Worm (Caenorhabditis elegans) whole organism, mixed stage, embryonic: ENCODE measurements around the gene C51E3.6.

Experiments
- M03D4.4 ChIP-seq: sonication (generic microtip); optimal IDR thresholded peaks from 2 replicates; lab custom pipeline; 2017; ENCODE audit warnings: mild to moderate bottlenecking, missing genetic modification characterization, missing compliant biosample characterization
- bed-3 ChIP-seq: fragments of 200-800 bp; sonication (Bioruptor generic); optimal IDR thresholded peaks from 3 replicates; lab custom pipeline; 2018; ENCODE audit warnings: mild to moderate bottlenecking, missing genetic modification characterization, moderate library complexity, missing compliant biosample characterization
- blmp-1 ChIP-seq: fragments of 150-350 bp; optimal IDR thresholded peaks from 2 replicates; lab custom pipeline; 2014; ENCODE audit warnings: missing biosample characterization, missing genetic modification characterization
- ceh-39 ChIP-seq: fragments of 150-350 bp; optimal IDR thresholded peaks from 2 replicates; lab custom pipeline; 2014; ENCODE audit warnings: missing biosample characterization, missing genetic modification characterization
- ceh-43 ChIP-seq: fragments of 200-800 bp; sonication (Bioruptor generic); optimal IDR thresholded peaks from 2 replicates; lab custom pipeline; 2018; ENCODE audit warnings: mild to moderate bottlenecking, missing genetic modification characterization, moderate library complexity, missing compliant biosample characterization
- ces-1 ChIP-seq: fragments of 150-350 bp; optimal IDR thresholded peaks from 2 replicates; lab custom pipeline; 2014; ENCODE audit warnings: missing biosample characterization, missing genetic modification reagents, missing genetic modification characterization
- cnd-1 ChIP-seq: fragments of 200-800 bp; sonication (Bioruptor generic); optimal IDR thresholded peaks from 2 replicates; lab custom pipeline; 2018; ENCODE audit warnings: mild to moderate bottlenecking, missing genetic modification characterization, missing compliant biosample characterization
- drap-1 ChIP-seq: fragments of 200-800 bp; sonication (Bioruptor generic); optimal IDR thresholded peaks from 3 replicates; lab custom pipeline; 2018; ENCODE audit warnings: mild to moderate bottlenecking, missing genetic modification characterization, missing compliant biosample characterization
- elt-3 ChIP-seq: fragments of 150-350 bp; optimal IDR thresholded peaks from 2 replicates; lab custom pipeline; 2014; ENCODE audit warnings: missing biosample characterization, missing genetic modification characterization
- flh-1 ChIP-seq: fragments of 200-800 bp; sonication (Bioruptor generic); optimal IDR thresholded peaks from 2 replicates; lab custom pipeline; 2018; ENCODE audit warnings: mild to moderate bottlenecking, missing genetic modification characterization, moderate library complexity, missing compliant biosample characterization
- ham-2 ChIP-seq: fragments of 200-800 bp; sonication (Bioruptor generic); optimal IDR thresholded peaks from 2 replicates; lab custom pipeline; 2018; ENCODE audit warnings: mild to moderate bottlenecking, missing genetic modification characterization, missing compliant biosample characterization
- lin-13 ChIP-seq: fragments of 150-350 bp; optimal IDR thresholded peaks from 2 replicates; lab custom pipeline; 2014; ENCODE audit warnings: missing biosample characterization, missing genetic modification characterization
- lin-32 ChIP-seq: fragments of 200-800 bp; sonication (Bioruptor generic); optimal IDR thresholded peaks from 2 replicates; lab custom pipeline; 2018; ENCODE audit warnings: mild to moderate bottlenecking, missing genetic modification characterization, missing compliant biosample characterization
- lsy-2 ChIP-seq: fragments of 150-350 bp; optimal IDR thresholded peaks from 2 replicates; lab custom pipeline; 2014; ENCODE audit warnings: missing biosample characterization, missing genetic modification characterization
- mab-5 ChIP-seq: fragments of 150-350 bp; optimal IDR thresholded peaks from 2 replicates; lab custom pipeline; 2014; ENCODE audit warnings: missing biosample characterization, missing genetic modification characterization
- mep-1 ChIP-seq: fragments of 150-350 bp; optimal IDR thresholded peaks from 2 replicates; lab custom pipeline; 2017; ENCODE audit warnings: missing biosample characterization, missing genetic modification reagents, missing genetic modification characterization, inconsistent platforms
- mls-2 ChIP-seq: sonication (generic microtip); optimal IDR thresholded peaks from 2 replicates; lab custom pipeline; 2016; ENCODE audit warnings: mild to moderate bottlenecking, missing genetic modification characterization, moderate library complexity, missing compliant biosample characterization
- nhr-12 ChIP-seq: fragments of 150-350 bp; optimal IDR thresholded peaks from 2 replicates; lab custom pipeline; 2014; ENCODE audit warnings: missing biosample characterization, missing genetic modification characterization
- nhr-2 ChIP-seq: fragments of 150-350 bp; optimal IDR thresholded peaks from 2 replicates; lab custom pipeline; 2014; ENCODE audit warnings: missing biosample characterization, missing genetic modification characterization
- nhr-237 ChIP-seq: fragments of 150-350 bp; optimal IDR thresholded peaks from 2 replicates; lab custom pipeline; 2014; ENCODE audit warnings: missing biosample characterization, missing genetic modification characterization
- nhr-28 ChIP-seq: fragments of 150-350 bp; optimal IDR thresholded peaks from 2 replicates; lab custom pipeline; 2014; ENCODE audit warnings: missing biosample characterization, missing genetic modification characterization
- nhr-76 ChIP-seq: sonication (generic microtip); optimal IDR thresholded peaks from 2 replicates; lab custom pipeline; 2017; ENCODE audit warnings: missing biosample characterization, missing genetic modification characterization
- pha-4 ChIP-seq: fragments of 150-350 bp; optimal IDR thresholded peaks from 2 replicates; lab custom pipeline; 2018; ENCODE audit warnings: missing biosample characterization, missing genetic modification reagents, missing genetic modification characterization
- sem-2 ChIP-seq: fragments of 200-800 bp; sonication (Bioruptor generic); optimal IDR thresholded peaks from 2 replicates; lab custom pipeline; 2018; ENCODE audit warnings: mild to moderate bottlenecking, missing genetic modification characterization, missing compliant biosample characterization
- sptf-1 ChIP-seq: sonication (generic microtip); optimal IDR thresholded peaks from 2 replicates; lab custom pipeline; 2017; ENCODE audit warnings: mild to moderate bottlenecking, missing genetic modification characterization, moderate library complexity, missing compliant biosample characterization
- tbx-8 ChIP-seq: fragments of 200-800 bp; sonication (Bioruptor generic); optimal IDR thresholded peaks from 2 replicates; lab custom pipeline; 2018; ENCODE audit warnings: mild to moderate bottlenecking, missing genetic modification characterization, moderate library complexity, missing compliant biosample characterization
- unc-120 ChIP-seq: sonication (generic microtip); optimal IDR thresholded peaks from 2 replicates; lab custom pipeline; 2017; ENCODE audit warnings: missing genetic modification characterization, missing compliant biosample characterization; ENCODE audit not compliant: poor library complexity, severe bottlenecking
- unc-39 ChIP-seq: fragments of 150-350 bp; optimal IDR thresholded peaks from 2 replicates; lab custom pipeline; 2014; ENCODE audit warnings: missing biosample characterization, missing genetic modification characterization
- unc-62 ChIP-seq: fragments of 150-350 bp; optimal IDR thresholded peaks from 2 replicates; lab custom pipeline; 2014; ENCODE audit warnings: missing biosample characterization, missing genetic modification reagents, missing genetic modification characterization
- zip-8 ChIP-seq: fragments of 150-350 bp; optimal IDR thresholded peaks from 2 replicates; lab custom pipeline; 2014; ENCODE audit warnings: missing biosample characterization, missing genetic modification characterization
- ztf-11 ChIP-seq: fragments of 150-350 bp; optimal IDR thresholded peaks from 2 replicates; lab custom pipeline; 2014; ENCODE audit warnings: missing biosample characterization, missing genetic modification characterization

Gene C51E3.6

DNA sequence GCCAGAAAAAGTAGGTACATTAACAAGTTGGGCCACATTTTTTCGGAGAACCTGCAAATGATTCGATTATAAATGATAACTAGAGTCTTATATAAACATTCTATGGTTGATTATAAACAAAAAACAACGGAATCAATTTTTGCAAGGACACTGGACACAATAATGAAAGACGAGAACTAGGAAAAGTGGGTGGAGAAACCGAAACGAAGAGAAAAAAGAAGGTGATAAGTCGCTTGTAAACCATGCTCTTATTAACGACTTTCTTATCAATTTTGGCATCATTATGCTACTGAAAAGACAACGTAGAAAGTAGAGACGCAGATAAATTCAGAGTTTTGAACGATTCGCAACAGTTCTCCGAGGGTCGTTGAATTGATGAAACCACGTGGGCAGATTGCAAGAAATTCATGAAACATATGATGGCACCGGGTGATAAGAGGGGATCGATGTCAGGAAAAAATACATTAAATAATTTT is 23.9 kb upstream of the C51E3.6 start, which contains the start of gene ZK856.5:
TSS of gene ZK856.5 (minus strand) at position 51 of the 476 bp plus-strand sequence.
- no peak for TF ChIP-seq lin-32
- no peak for TF ChIP-seq lin-13 (tag; lab: Kevin White, UChicago)
- TF ChIP-seq elt-3 (tag; lab: Kevin White, UChicago): no peak
- no peak for TF ChIP-seq blmp-1 (tag; lab: Kevin White, UChicago)
- no peak for TF ChIP-seq nhr-2 (tag; lab: Kevin White, UChicago)
- TF ChIP-seq M03D4.4 (tag; lab: Kevin White, UChicago): no peak
- TF ChIP-seq nhr-12: no peak
- no peak for TF ChIP-seq ham-2 (GFP tag; lab: Kevin White, UChicago)
- TF ChIP-seq nhr-28: no peak
- no peak for TF ChIP-seq ceh-39 (tag; lab: Kevin White, UChicago)
- no peak for TF ChIP-seq nhr-237 (tag; lab: Kevin White, UChicago)
- no peak for TF ChIP-seq ztf-11 (tag; lab: Kevin White, UChicago)
- TF ChIP-seq lsy-2 (tag; lab: Kevin White, UChicago): no peak
- no peak for TF ChIP-seq mls-2 (tag; lab: Kevin White, UChicago)
- no peak for TF ChIP-seq nhr-76 (tag; lab: Kevin White, UChicago)
- TF ChIP-seq unc-120 (tag; lab: Kevin White, UChicago): no peak

DNA sequence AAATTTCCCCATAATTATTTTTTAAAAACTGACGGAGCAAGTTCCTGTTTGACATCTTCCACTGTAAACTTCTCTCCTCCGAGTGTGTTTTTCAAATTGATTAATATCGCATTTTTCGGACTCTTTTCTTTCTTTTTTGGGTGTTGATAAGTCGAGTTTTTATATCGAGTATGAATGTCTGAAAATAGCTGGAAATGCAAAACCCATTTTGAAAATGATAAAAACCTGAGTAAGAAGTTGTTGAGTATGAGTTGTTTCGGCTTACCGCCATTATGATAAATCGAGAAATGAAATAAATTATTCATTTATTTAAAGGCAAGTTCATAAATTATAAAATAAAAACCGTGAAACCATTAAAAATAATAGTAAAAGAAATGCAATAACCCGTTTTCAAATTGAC is 19.5 kb upstream of the C51E3.6 start, which contains the start of gene ZK856.18:
TSS of gene ZK856.18 (minus strand) at position 289 of the 400 bp plus-strand sequence.
- no peak for TF ChIP-seq M03D4.4 (tag; lab: Kevin White, UChicago)

DNA sequence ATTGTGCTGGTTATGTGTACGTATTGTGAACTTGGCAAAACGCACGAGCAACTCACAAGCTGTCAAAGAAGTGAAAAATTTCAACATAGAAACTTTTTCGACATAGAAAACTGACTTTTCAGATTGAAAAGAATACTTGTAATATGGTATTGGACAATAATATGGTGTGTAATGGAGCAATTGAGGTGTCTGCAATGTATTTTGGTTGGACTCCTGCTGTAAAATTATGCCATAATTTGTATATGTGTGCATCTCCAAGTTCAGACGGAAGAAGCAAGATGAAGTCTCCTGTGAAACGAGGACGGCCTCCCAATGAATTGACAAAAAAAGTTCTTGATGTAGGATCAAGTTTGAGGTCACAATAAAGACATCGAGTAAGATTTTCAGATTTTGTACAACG is 17.5 kb upstream of the C51E3.6 start:
- no peak for TF ChIP-seq mab-5
- no peak for TF ChIP-seq ceh-43
- TF ChIP-seq nhr-2 (tag; lab: Kevin White, UChicago): no peak
- no peak for TF ChIP-seq sem-2 (GFP tag; lab: Kevin White, UChicago)
- TF ChIP-seq drap-1 (GFP tag; lab: Kevin White, UChicago): no peak
- no peak for TF ChIP-seq tbx-8 (GFP tag; lab: Kevin White, UChicago)
- no peak for TF ChIP-seq mep-1 (tag; lab: Kevin White, UChicago)
- no peak for TF ChIP-seq pha-4
- TF ChIP-seq M03D4.4 (tag; lab: Kevin White, UChicago): no peak
- no peak for TF ChIP-seq ces-1 (GFP tag; lab: Kevin White, UChicago)
- TF ChIP-seq flh-1: no peak
- no peak for TF ChIP-seq blmp-1 (tag; lab: Kevin White, UChicago)

DNA sequence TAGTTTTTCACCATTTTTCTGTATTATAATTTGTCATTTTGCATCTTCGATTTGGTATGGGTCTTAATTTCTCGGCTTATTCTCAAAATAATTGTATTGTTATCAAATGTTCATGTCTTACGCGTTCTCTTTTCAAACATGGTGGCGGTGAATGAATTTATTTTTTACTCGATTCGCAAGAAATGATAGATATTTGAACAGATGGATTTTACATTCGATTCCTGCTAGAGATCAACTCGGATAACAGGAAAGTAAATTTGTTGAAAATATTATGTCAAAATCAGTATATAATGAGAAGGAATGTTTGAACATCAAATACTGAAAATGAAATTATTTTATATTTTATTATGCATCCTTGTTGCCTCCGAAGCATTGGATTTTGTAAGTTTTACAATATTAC is 16.7 kb upstream of the C51E3.6 start, which contains the start of gene ZK856.4:
TSS of gene ZK856.4 (plus strand) at position 301 of the 400 bp plus-strand sequence.
- no peak for TF ChIP-seq unc-120 (tag; lab: Kevin White, UChicago)

DNA sequence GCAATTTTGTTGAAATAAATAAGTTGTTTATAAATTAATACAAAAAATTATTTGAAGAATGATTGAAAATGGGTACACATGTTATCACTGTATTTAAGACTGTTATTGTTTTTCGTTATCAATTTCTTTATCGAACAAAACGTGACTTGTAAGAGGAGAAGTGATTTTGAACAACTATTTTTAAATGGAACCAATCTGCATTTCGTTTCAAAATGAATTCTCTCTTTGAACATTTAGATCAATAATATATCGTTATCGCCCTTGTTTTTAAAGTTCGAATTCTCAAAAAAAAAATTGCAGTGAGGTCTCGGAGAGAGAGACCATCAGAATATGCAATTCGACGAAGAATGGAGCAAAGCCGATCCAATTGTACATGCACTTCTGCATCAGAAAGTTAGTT is 13.0 kb upstream of the C51E3.6 start, which contains the start of gene cul-5:
TSS of gene cul-5 (plus strand) at position 301 of the 400 bp plus-strand sequence.
- no peak for TF ChIP-seq lin-32
- no peak for TF ChIP-seq cnd-1
- TF ChIP-seq mls-2 (tag; lab: Kevin White, UChicago): no peak
- no peak for TF ChIP-seq unc-62 (GFP tag; lab: Kevin White, UChicago)
- TF ChIP-seq tbx-8 (GFP tag; lab: Kevin White, UChicago): no peak
- TF ChIP-seq unc-120 (tag; lab: Kevin White, UChicago): no peak
- no peak for TF ChIP-seq mep-1 (tag; lab: Kevin White, UChicago)
- no peak for TF ChIP-seq sem-2 (GFP tag; lab: Kevin White, UChicago)
- TF ChIP-seq ces-1 (GFP tag; lab: Kevin White, UChicago): no peak
- TF ChIP-seq nhr-237 (tag; lab: Kevin White, UChicago): no peak
- TF ChIP-seq elt-3 (tag; lab: Kevin White, UChicago): no peak
- no peak for TF ChIP-seq sptf-1 (tag; lab: Kevin White, UChicago)
- TF ChIP-seq zip-8 (tag; lab: Kevin White, UChicago): no peak
- no peak for TF ChIP-seq bed-3 (GFP tag; lab: Kevin White, UChicago)
- no peak for TF ChIP-seq unc-39 (tag; lab: Kevin White, UChicago)
- no peak for TF ChIP-seq M03D4.4 (tag; lab: Kevin White, UChicago)
